Fruit fly (Drosophila melanogaster) whole organism: ENCODE measurements around the gene CG3437.

ENCODE experiments used
- Dll ChIP-seq: fragments of >200 bp; optimal IDR thresholded peaks from 2 replicates; lab custom pipeline; 2017
- pan ChIP-seq: fragments of >200 bp; optimal IDR thresholded peaks from 2 replicates; lab custom pipeline; 2017

- no peak for TF ChIP-seq pan (lab: Kevin White, UChicago)
- TF ChIP-seq Dll, result no peak
Observed at dm6 chr3L:9446731-9447238, 10.7 kb downstream of the CG3437 start, which contains the start of gene CG3529.
